Fruit fly (Drosophila melanogaster) whole organism, pupa: ENCODE data around the gene CG31419.

ENCODE experiments used
- CG17806 ChIP-seq: fragments of 200-800 bp; sonication (Bioruptor generic); optimal IDR thresholded peaks from 2 replicates; lab custom pipeline; 2018; ENCODE audit warnings: missing biosample characterization, mild to moderate bottlenecking, missing genetic modification characterization, moderate library complexity

CG31419 gene

DNA sequence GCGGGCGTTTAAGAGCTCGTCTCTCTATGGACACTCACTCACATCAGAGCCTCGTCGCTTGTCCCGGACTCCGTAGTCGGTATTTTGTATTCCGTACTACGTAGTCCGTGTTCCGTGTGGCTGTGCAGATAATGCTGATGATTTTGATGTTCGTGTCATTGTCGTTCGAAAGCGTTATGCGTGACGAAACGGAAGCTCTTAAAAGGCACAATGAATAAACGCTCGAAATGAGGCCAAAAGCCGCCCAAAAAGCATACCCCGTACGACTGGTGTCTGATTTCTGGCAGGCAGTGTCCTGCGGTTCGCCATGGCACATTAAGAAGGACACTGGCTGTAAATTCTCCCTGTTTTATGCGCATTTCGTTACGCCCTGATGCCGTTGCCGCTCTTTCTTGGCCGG, 4.6 kb downstream of the CG31419 start:
- no peak for TF ChIP-seq CG17806 (tag; lab: Kevin White, UChicago)
